Worm (Caenorhabditis elegans): ENCODE results near the gene T01H10.11.
A peak's percentile ranks its signal among the peaks of the same experiment; 100 is the strongest.

Gene T01H10.11

DNA sequence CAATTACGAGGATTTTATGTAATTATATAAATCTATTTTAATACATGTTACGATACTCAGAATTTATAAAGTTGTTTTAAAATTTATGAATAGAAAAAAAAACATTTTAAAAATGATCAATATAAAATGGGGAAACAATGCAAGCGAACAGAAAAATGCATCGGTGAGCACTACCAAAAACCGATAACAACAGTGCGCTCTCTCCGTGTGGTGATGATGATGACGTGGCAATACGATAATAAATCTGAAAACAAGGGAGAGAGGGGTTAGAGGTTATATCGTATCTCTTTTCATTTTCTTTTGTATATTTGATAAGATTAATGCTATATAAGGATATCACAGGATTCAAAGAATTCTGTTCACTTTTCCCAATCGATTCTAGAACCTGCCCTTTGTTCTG is 22.7 kb downstream of the T01H10.11 start:
- no peak for TF ChIP-seq sea-2 (GFP tag; optimal IDR thresholded peaks at IDR 0.05)
- no peak for TF ChIP-seq nhr-28 (tag; optimal IDR thresholded peaks at IDR 0.05)
- TF ChIP-seq elt-2 (tag; optimal IDR thresholded peaks at IDR 0.05): peak; percentile 48
- TF ChIP-seq aly-2 (tag; optimal IDR thresholded peaks at IDR 0.05): no peak
- no peak for TF ChIP-seq nhr-43 (tag; optimal IDR thresholded peaks at IDR 0.05; ENCODE audit: poor library complexity, severe bottlenecking)
- peak; percentile 9 for TF ChIP-seq pqm-1 (tag; optimal IDR thresholded peaks at IDR 0.05)
- no peak for TF ChIP-seq ZK546.5 (tag; optimal IDR thresholded peaks at IDR 0.05)
- no peak for TF ChIP-seq lin-15B (tag; optimal IDR thresholded peaks at IDR 0.05)
- no peak for TF ChIP-seq elt-3 (tag; optimal IDR thresholded peaks at IDR 0.05)
- no peak for TF ChIP-seq lin-39 (tag; optimal IDR thresholded peaks at IDR 0.05)
- TF ChIP-seq hmg-11 (tag; optimal IDR thresholded peaks at IDR 0.05): no peak
- TF ChIP-seq nhr-11 (tag; optimal IDR thresholded peaks at IDR 0.05): no peak
- TF ChIP-seq skn-1 (tag; optimal IDR thresholded peaks at IDR 0.05): no peak

DNA sequence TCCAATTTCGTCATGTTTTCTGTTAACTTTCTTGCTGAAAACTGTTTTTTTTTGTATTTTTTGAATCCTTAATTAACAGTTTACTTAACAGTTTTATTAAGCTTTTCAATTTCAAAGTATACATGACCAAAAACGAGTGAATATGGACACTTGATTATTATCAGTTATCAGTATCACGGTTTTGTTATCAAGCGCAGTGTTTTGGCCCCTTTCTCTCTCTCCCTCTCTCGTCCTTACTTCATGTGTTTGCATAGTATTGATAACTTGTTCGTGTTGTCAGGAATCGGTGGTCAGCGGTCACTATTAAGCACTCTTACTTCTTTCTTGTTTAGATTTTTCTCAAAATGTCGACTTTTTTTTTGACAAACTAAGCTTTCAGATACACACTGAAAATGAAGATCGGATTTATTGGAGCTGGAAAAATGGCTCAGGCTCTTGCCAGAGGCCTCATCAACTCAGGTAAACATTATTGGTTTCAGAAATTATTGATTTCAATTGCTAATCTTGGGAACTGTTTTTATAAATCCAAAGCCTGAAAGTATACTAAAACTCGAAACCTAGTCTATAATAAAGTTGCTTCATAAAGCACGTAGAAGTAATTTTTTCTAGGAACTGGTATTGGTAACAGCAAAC is 23.3 kb downstream of the T01H10.11 start, which contains the start of gene pycr-1:
Gene pycr-1, plus strand, starts transcription at position 380 of the 633 bp plus-strand sequence.
- TF ChIP-seq jun-1 (tag; optimal IDR thresholded peaks at IDR 0.05) (no peak), egl-5 (tag; optimal IDR thresholded peaks at IDR 0.05) (no peak), pha-4 (tag; optimal IDR thresholded peaks at IDR 0.05) (peak; percentile 35), elt-3 (tag; optimal IDR thresholded peaks at IDR 0.05) (peak in 1 of 3 experiments; percentile 2), fkh-10 (GFP tag; optimal IDR thresholded peaks at IDR 0.05) (no peak), nhr-28 (tag; optimal IDR thresholded peaks at IDR 0.05) (no peak), nfya-1 (tag; optimal IDR thresholded peaks at IDR 0.05; ENCODE audit: insufficient read depth) (no peak), ceh-82 (tag; optimal IDR thresholded peaks at IDR 0.05) (no peak), lin-15B (tag; optimal IDR thresholded peaks at IDR 0.05) (no peak), zag-1 (tag; optimal IDR thresholded peaks at IDR 0.05) (no peak), elt-2 (tag; optimal IDR thresholded peaks at IDR 0.05) (peak; percentile 72), pqm-1 (tag; optimal IDR thresholded peaks at IDR 0.05) (peak; percentile 70)

DNA sequence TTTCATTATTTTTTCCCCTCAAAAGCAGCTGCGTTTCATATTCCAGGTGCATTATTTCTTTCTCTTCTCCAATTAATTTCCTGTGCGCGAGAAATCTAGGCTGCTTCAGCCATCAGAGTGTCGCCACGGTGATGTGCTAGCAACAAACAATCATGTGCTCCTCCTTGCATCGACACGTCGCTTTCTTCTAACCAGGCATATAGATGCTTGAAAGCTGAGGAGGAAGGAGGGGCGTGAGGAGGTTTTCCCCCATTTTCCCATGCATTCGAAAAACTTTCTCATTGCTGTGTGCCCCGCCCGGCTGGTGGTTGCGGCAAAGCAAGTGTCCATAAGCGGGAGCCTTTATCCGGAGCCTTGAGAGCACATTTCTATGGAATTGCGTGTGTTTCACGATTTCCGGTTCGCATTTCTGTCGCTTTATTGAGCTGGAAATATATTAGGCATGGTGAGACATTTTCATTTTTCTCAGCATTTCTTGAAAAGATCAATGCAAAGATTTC is 26.4 kb downstream of the T01H10.11 start, which contains the start of gene znf-474:
Gene znf-474, plus strand, starts transcription at position 287 of the 500 bp plus-strand sequence.
- TF ChIP-seq nfya-1 (tag; optimal IDR thresholded peaks at IDR 0.05; ENCODE audit: insufficient read depth) (peak; percentile 2), ceh-82 (tag; optimal IDR thresholded peaks at IDR 0.05) (no peak)

DNA sequence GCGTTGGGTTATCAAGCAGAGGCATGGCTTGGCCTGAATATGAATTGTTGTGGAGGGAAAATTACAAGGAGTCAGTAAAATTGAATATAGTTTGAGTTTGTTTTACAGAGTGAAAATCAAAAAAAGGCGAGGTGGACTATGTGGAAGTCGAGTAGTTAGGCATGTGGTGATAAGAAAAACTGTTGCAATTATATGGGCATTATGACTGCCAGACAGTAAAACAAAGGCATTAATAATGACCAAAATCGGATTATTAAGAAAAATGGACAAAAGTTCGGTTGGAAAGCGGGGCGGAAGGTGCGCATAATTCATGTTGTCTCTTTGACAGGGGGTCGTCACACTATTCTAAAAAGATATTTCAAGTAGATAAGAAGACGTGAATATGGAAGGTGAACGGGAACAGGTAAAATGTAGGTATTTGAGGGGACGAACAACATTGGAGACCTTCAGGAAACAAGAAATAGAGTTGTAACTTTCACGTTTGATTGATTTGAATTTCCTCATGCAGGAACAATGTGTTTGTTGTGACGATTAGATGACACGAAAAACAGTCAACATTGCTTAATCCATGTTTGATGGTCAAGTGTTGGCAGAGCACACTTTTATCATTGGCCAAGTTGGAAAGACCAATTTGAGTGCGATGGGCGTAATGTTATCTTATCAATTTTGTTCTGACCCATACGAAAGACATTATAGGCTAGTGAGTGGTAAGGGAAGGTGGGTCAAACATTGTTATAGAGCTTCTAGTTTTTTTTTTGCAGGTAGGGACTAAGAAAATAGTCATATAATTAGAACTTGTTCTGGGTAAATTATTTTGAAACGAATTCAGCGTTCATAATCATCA is 31.0 kb downstream of the T01H10.11 start, which contains the start of gene mfsd-11:
Gene mfsd-11, minus strand, starts transcription at position 51 of the 844 bp plus-strand sequence.
- TF ChIP-seq nhr-76 (tag; optimal IDR thresholded peaks at IDR 0.05): no peak
- TF ChIP-seq elt-3 (tag; optimal IDR thresholded peaks at IDR 0.05): no peak
- TF ChIP-seq pqm-1 (tag; optimal IDR thresholded peaks at IDR 0.05): peak; percentile 14
- peak; percentile 62 for TF ChIP-seq nhr-25 (tag; optimal IDR thresholded peaks at IDR 0.05)
- TF ChIP-seq unc-62 (GFP tag; optimal IDR thresholded peaks at IDR 0.05): no peak
- TF ChIP-seq nhr-43 (tag; optimal IDR thresholded peaks at IDR 0.05; ENCODE audit: poor library complexity, severe bottlenecking): no peak
- peak; percentile 22 for TF ChIP-seq elt-2 (tag; optimal IDR thresholded peaks at IDR 0.05)
- TF ChIP-seq R02D3.7 (tag; optimal IDR thresholded peaks at IDR 0.05): no peak

DNA sequence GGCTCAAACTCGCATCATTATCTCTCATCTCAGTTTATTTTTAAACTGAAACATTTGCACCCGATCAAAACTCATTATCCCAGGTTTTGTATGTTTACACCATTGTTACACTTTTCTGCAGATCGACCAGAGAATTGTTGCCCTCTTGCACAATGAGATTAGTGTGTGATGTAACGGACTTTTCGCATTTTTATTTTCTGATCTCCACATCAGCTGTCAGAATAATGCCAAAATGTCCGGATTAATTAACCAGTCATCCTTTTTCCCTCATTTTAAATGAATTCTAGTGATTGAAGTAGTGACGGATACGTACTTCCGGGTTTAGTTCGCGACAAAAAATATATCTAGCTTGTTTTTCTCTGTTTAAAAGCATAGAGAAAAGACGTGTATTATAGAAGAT is 35.4 kb downstream of the T01H10.11 start:
- TF ChIP-seq egl-27 (tag; optimal IDR thresholded peaks at IDR 0.05) (no peak), egl-5 (tag; optimal IDR thresholded peaks at IDR 0.05) (peak; percentile 67)

DNA sequence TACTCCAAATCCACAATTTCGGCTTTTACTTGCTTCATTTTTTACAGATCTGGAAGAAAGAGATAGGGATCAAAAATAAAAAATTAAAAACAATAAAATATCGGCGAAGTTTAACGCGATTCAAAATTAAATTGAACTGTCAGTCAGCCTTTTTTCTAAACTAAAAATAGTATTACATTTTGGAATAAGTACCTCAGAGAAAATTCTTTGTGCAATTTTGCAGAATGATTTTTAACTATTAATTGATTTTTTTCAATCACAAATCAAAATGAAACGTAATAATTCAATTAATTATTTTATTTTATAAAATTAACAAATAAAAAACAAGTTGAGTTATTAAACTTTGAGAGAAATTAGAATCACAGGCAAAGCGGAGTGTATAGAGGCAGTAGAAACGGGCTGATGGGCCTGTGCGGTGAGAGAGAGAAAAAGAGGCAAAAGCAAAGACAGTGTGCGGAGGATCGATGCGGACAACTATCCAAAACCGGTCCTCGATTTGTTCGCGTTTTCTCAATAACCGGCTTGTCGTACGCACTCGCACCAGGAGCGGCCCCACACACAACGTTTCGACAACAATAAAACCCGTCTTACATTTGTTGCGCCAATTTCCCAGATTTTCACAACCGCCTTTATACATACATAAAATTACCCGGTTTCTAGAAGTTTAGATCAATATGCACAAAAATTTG is 36.9 kb downstream of the T01H10.11 start, which contains the start of gene F57G12.2:
Gene F57G12.2, minus strand, starts transcription at position 51 of the 689 bp plus-strand sequence.
- TF ChIP-seq nfya-1 (tag; optimal IDR thresholded peaks at IDR 0.05; ENCODE audit: insufficient read depth): no peak
- no peak for TF ChIP-seq ceh-82 (tag; optimal IDR thresholded peaks at IDR 0.05)
- TF ChIP-seq ZK546.5 (tag; optimal IDR thresholded peaks at IDR 0.05): no peak
- no peak for TF ChIP-seq sea-2 (GFP tag; optimal IDR thresholded peaks at IDR 0.05)
- TF ChIP-seq aly-2 (tag; optimal IDR thresholded peaks at IDR 0.05): no peak
- no peak for TF ChIP-seq pqm-1 (tag; optimal IDR thresholded peaks at IDR 0.05)
- TF ChIP-seq snpc-4 (tag; optimal IDR thresholded peaks at IDR 0.05): no peak
- TF ChIP-seq ceh-9 (tag; optimal IDR thresholded peaks at IDR 0.05): no peak
- no peak for TF ChIP-seq elt-1 (tag; optimal IDR thresholded peaks at IDR 0.05)
- no peak for TF ChIP-seq fkh-10 (GFP tag; optimal IDR thresholded peaks at IDR 0.05)
- no peak for TF ChIP-seq fkh-2 (tag; optimal IDR thresholded peaks at IDR 0.05)
- TF ChIP-seq nhr-11 (tag; optimal IDR thresholded peaks at IDR 0.05): no peak
- no peak for TF ChIP-seq lin-39 (tag; optimal IDR thresholded peaks at IDR 0.05)
- TF ChIP-seq nhr-43 (tag; optimal IDR thresholded peaks at IDR 0.05; ENCODE audit: poor library complexity, severe bottlenecking): peak; percentile 38
- peak; percentile 11 for TF ChIP-seq hmg-11 (tag; optimal IDR thresholded peaks at IDR 0.05)
- TF ChIP-seq mml-1 (tag; optimal IDR thresholded peaks at IDR 0.05): no peak
- TF ChIP-seq nhr-25 (tag; optimal IDR thresholded peaks at IDR 0.05): peak; percentile 60
- TF ChIP-seq elt-2 (tag; optimal IDR thresholded peaks at IDR 0.05): no peak
- no peak for TF ChIP-seq lsy-12 (tag; optimal IDR thresholded peaks at IDR 0.05)
- no peak for TF ChIP-seq egl-5 (tag; optimal IDR thresholded peaks at IDR 0.05)
- no peak for TF ChIP-seq nhr-237 (tag; optimal IDR thresholded peaks at IDR 0.05)
- no peak for TF ChIP-seq tbx-2 (tag; optimal IDR thresholded peaks at IDR 0.05)
- peak; percentile 59 for TF ChIP-seq nhr-23 (tag; optimal IDR thresholded peaks at IDR 0.05)
- TF ChIP-seq elt-3 (tag; optimal IDR thresholded peaks at IDR 0.05): no peak
- no peak for TF ChIP-seq lin-15B (tag; optimal IDR thresholded peaks at IDR 0.05)
